Fruit fly (Drosophila melanogaster) S2 (cell line): ENCODE results near the gene CCT1.

Experiments
- CG8478 ChIP-seq: fragments of >200 bp; optimal IDR thresholded peaks from 2 replicates; lab custom pipeline; 2018
- CTCF ChIP-seq, 2 experiments: fragments of >200 bp; optimal IDR thresholded peaks; 2 replicates each; lab custom pipeline; 2018

The CCT1 gene

dm6 chr3R:22487037-22487492 lies 4.2 kb downstream of the CCT1 start, which contains the start of gene Pfdn5:
TSS of gene Pfdn5 (plus strand) at chr3R:22487039.
- TF ChIP-seq CG8478 (lab: Kevin White, UChicago): no peak
- TF ChIP-seq CTCF (optimal IDR thresholded peaks at IDR 0.05; lab: Kevin White, UChicago): peak in 1 of 2 experiments; percentile 41

- TF ChIP-seq CG8478 (lab: Kevin White, UChicago): no peak
- TF ChIP-seq CTCF (optimal IDR thresholded peaks at IDR 0.05; lab: Kevin White, UChicago): no peak
Measured at dm6 chr3R:22483537-22483936, 7.7 kb downstream of the CCT1 start.

- TF ChIP-seq CG8478 (lab: Kevin White, UChicago) (no peak), CTCF (optimal IDR thresholded peaks at IDR 0.05; lab: Kevin White, UChicago) (no peak)
Measured at dm6 chr3R:22470064-22470463, 21.2 kb downstream of the CCT1 start.

DNA sequence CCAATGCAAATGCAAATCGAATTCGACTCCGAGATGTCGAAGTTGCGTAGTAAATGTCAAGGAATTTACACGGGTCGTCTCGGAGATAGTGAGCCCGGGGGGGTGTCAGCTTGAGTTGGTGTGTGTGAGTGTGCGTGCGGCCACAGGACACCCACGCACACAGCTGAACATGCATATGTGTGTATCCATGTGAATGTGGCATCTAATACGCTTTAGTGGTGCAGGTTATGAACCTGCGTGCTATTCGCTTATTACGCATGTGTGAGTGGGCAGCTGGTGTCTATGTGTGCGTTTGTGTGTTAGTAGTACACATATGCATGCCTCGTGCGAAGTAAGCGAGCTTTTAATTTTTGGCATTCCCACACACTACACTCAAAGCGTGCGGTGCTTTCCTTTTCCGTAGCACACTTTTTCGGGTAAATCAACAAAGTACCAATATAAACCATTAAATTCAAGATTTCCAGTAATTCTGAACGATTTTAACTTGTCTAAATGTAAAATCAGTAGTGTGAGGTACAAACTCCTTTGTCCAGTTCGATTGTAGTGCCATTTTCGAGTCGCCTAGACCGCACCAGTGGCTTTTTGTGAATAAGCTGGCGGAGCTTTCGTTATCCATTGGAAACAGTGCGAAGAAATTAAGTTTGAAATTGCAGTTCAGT lies 22.3 kb downstream of the CCT1 start:
- no peak for TF ChIP-seq CTCF (optimal IDR thresholded peaks at IDR 0.05; lab: Kevin White, UChicago)
- no peak for TF ChIP-seq CG8478 (lab: Kevin White, UChicago)

DNA sequence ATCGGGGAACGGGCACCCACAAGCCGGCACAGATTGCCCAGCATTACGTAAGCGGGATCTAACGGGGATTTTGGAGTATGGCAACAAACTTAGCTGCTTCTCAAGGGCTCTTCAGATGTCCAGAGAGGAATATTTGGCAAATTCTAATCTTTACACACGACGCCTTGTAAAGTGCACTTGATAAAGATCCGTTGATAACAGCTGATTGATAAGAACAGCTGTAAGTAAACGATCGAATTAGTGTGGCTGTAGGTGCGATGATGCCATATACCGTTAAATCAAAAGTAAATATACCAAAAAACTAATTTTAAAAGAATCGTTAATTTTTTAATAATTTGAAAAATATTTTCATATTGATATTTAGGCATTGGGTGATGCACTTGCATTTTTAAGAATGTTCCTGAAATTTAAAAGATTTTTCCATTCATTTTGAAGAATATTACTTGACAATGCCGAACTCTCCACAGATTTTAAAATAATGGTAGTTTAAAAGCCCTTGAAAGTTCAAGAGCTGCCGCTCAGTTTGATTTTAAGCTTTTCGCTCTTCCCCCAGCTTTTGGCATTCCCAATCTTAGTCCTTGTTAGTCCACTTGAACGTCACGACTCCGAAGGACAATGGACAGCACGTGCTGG lies 23.2 kb downstream of the CCT1 start, which contains the start of the genes CG5377 and Nrx-1:
Gene CG5377 (minus strand): TSS at position 219 of the 633 bp plus-strand sequence.
Gene Nrx-1 (plus strand): TSS at position 574 of the 633 bp plus-strand sequence.
- TF ChIP-seq CTCF (optimal IDR thresholded peaks at IDR 0.05; lab: Kevin White, UChicago): no peak
- TF ChIP-seq CG8478 (lab: Kevin White, UChicago): no peak

- TF ChIP-seq CTCF (optimal IDR thresholded peaks at IDR 0.05; lab: Kevin White, UChicago) (no peak), CG8478 (lab: Kevin White, UChicago) (no peak)
Measured at dm6 chr3R:22465984-22466530, 25.2 kb downstream of the CCT1 start, which contains the start of gene Pebp1. TSS of gene Pebp1 (plus strand) at chr3R:22466034.

dm6 chr3R:22465138-22465537 lies 26.1 kb downstream of the CCT1 start:
- no peak for TF ChIP-seq CG8478 (lab: Kevin White, UChicago)
- TF ChIP-seq CTCF (optimal IDR thresholded peaks at IDR 0.05; lab: Kevin White, UChicago): no peak

dm6 chr3R:22464611-22465113 lies 26.6 kb downstream of the CCT1 start, which contains the start of gene CG7054:
TSS of gene CG7054 (plus strand) at chr3R:22464985.
- TF ChIP-seq CG8478 (lab: Kevin White, UChicago): no peak
- no peak for TF ChIP-seq CTCF (optimal IDR thresholded peaks at IDR 0.05; lab: Kevin White, UChicago)

DNA sequence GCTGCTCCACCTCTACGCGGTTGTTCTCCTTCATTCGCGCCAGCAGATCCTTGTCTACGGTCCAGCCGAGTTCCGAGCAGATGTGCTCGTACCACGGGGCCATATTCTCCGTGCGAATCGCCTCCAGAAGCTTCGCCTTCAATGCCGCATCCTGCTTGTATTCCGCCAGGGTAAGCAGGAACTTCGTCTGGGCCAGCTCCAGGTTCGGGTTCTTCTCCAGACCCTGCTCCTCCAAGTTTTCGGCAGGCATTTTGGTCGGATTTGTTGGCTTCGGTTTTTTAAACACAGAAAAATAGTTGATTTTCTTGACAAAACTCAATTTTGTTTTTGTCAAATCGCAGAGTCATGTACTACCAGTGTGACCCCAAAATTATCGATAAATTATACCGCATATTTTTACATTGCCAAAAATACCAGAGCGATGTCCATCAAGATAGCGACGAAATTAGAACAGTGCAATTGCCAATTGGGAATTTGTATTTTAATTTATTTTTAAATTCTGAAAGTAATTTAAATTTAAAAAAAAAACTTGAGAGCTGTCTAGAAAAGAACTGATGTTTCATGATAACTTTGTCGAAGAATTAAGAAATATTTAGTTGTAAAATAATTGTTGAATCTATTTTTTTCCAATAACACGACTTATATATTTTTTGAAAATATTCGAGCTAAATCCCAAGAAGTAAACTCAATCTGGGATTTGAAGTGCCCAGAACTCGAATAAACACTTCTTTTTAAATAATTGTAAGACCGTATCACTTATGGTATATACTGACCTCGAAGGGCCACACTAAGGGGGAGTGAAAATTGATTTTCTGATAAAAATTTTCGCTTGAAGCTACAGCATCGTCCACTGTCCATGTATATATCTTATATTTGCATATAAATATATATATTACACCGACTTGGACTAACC lies 29.3 kb downstream of the CCT1 start, which contains the start of the genes Rpn7 and AP-2mu:
Gene Rpn7 (minus strand): TSS at position 382 of the 913 bp plus-strand sequence.
Gene AP-2mu (plus strand): TSS at position 783 of the 913 bp plus-strand sequence.
- TF ChIP-seq CTCF (optimal IDR thresholded peaks at IDR 0.05; lab: Kevin White, UChicago) (peak in 1 of 2 experiments; percentile 3), CG8478 (lab: Kevin White, UChicago) (no peak)

dm6 chr3R:22456007-22456406 lies 35.2 kb downstream of the CCT1 start:
- TF ChIP-seq CG8478 (lab: Kevin White, UChicago) (no peak), CTCF (optimal IDR thresholded peaks at IDR 0.05; lab: Kevin White, UChicago) (no peak)

- TF ChIP-seq CTCF (optimal IDR thresholded peaks at IDR 0.05; lab: Kevin White, UChicago) (no peak), CG8478 (lab: Kevin White, UChicago) (no peak)
Measured at dm6 chr3R:22455335-22455985, 35.8 kb downstream of the CCT1 start.

dm6 chr3R:22454397-22455334 lies 36.6 kb downstream of the CCT1 start:
- no peak for TF ChIP-seq CTCF (optimal IDR thresholded peaks at IDR 0.05; lab: Kevin White, UChicago)
- no peak for TF ChIP-seq CG8478 (lab: Kevin White, UChicago)
